Worm (Caenorhabditis elegans) whole organism, young adult: ENCODE data around the gene M03A1.3.

Experiments used
- F39B2.1 ChIP-seq: fragments of 200-800 bp; sonication (Bioruptor generic); IDR thresholded peaks from 2 replicates; pipeline ENCODE4 v1.3.6; 2022; ENCODE audit warnings: missing genetic modification reagents, missing genetic modification characterization, missing compliant biosample characterization
- cebp-2 ChIP-seq: fragments of 200-800 bp; sonication (Bioruptor generic); IDR thresholded peaks from 2 replicates; pipeline ENCODE4 v1.3.6; 2022; ENCODE audit warnings: missing genetic modification characterization, missing compliant biosample characterization
- ceh-40 ChIP-seq: fragments of 200-800 bp; sonication (Bioruptor generic); IDR thresholded peaks from 2 replicates; pipeline ENCODE4 v1.3.6; 2022; ENCODE audit warnings: missing genetic modification characterization, missing compliant biosample characterization
- ets-4 ChIP-seq: fragments of 200-800 bp; sonication (Bioruptor generic); optimal IDR thresholded peaks from 2 replicates; lab custom pipeline; 2018; ENCODE audit warnings: mild to moderate bottlenecking, missing genetic modification characterization, missing compliant biosample characterization
- nhr-80 ChIP-seq: sonication (generic microtip); optimal IDR thresholded peaks from 2 replicates; lab custom pipeline; 2016; ENCODE audit warnings: missing genetic modification characterization, missing compliant biosample characterization
- snpc-1.3 ChIP-seq: sonication (generic microtip); optimal IDR thresholded peaks from 2 replicates; lab custom pipeline; 2017; ENCODE audit warnings: missing genetic modification characterization, mild to moderate bottlenecking, missing compliant biosample characterization, antibody characterized with exemption, moderate library complexity, missing genotype, missing genetic modification reagents; ENCODE audit not compliant: insufficient read depth

DNA sequence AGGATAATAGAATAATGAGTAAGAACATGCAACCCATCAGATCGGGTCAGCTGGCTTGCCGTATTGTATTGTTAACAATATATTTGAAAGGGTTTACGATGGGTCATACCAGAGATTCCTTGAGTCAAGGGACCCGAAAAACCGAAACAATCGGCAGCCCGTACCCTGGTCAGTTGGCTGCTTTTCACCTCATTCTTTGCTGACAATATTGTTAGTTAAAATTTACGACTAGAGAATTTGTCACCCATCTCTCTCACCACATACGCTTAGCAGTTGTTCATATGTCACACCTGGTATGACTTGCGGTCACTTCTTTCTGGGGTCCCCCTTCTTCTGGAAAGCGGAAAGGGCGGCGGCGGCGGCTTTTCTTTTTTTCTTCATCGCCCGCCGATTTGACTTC lies 23.5 kb downstream of the M03A1.3 start:
- TF ChIP-seq ceh-40 (no peak), F39B2.1 (GFP tag; lab: Robert Waterston, UW) (no peak), ets-4 (GFP tag; lab: Kevin White, UChicago) (no peak), snpc-1.3 (tag; lab: Kevin White, UChicago) (no peak), nhr-80 (tag; lab: Kevin White, UChicago) (no peak), cebp-2 (GFP tag; lab: Robert Waterston, UW) (no peak)
